Worm (Caenorhabditis elegans): ENCODE data around the gene ubc-22.

ce11 chrX:8902920-8903319 is 34.0 kb upstream of the ubc-22 start:
- no peak for TF ChIP-seq ztf-29 (GFP tag; IDR thresholded peaks at IDR 0.05)
- TF ChIP-seq med-1 (GFP tag; optimal IDR thresholded peaks at IDR 0.05; ENCODE audit: insufficient read depth), result no peak
- TF ChIP-seq ztf-23 (GFP tag; IDR thresholded peaks at IDR 0.05), result no peak
- no peak for TF ChIP-seq T22C8.4 (GFP tag; IDR thresholded peaks at IDR 0.05)

Measured in whole organism, midembryonic.